Worm (Caenorhabditis elegans) whole organism, L1 larva: ENCODE measurements around the gene T14B4.3.

ENCODE experiments used
- C04F5.9 ChIP-seq: sonication (generic microtip); optimal IDR thresholded peaks from 2 replicates; lab custom pipeline; 2016; ENCODE audit warnings: missing genetic modification characterization, missing compliant biosample characterization
- C16A3.4 ChIP-seq: fragments of 150-350 bp; optimal IDR thresholded peaks from 2 replicates; lab custom pipeline; 2014; ENCODE audit warnings: missing biosample characterization, missing genetic modification characterization
- F16B12.6 ChIP-seq: fragments of 150-350 bp; optimal IDR thresholded peaks from 2 replicates; lab custom pipeline; 2014; ENCODE audit warnings: missing biosample characterization, missing genetic modification characterization
- aha-1 ChIP-seq: fragments of 150-350 bp; optimal IDR thresholded peaks from 2 replicates; lab custom pipeline; 2014; ENCODE audit warnings: missing biosample characterization, missing genetic modification characterization
- aly-2 ChIP-seq: fragments of 150-350 bp; optimal IDR thresholded peaks from 2 replicates; lab custom pipeline; 2014; ENCODE audit warnings: missing biosample characterization, missing genetic modification characterization
- blmp-1 ChIP-seq: fragments of 150-350 bp; optimal IDR thresholded peaks from 2 replicates; lab custom pipeline; 2014; ENCODE audit warnings: missing biosample characterization, missing genetic modification characterization
- ceh-8 ChIP-seq: fragments of 200-800 bp; sonication (Bioruptor generic); optimal IDR thresholded peaks from 2 replicates; lab custom pipeline; 2018; ENCODE audit warnings: mild to moderate bottlenecking, missing genetic modification characterization, moderate library complexity, missing compliant biosample characterization
- ceh-82 ChIP-seq, 3 experiments: fragments of 150-350 bp in 1 of 3; sonication (generic microtip) in 2 of 3; optimal IDR thresholded peaks; 2 replicates each; lab custom pipeline; 2014 to 2017; ENCODE audit warnings: missing biosample characterization in 3 of 3, missing genetic modification characterization in 3 of 3
- ceh-90 ChIP-seq: sonication (generic microtip); optimal IDR thresholded peaks from 2 replicates; lab custom pipeline; 2016; ENCODE audit warnings: missing genetic modification characterization, missing compliant biosample characterization
- dpl-1 ChIP-seq, 3 experiments: fragments of 150-350 bp in 2 of 3; sonication (generic microtip) in 1 of 3; optimal IDR thresholded peaks; 2 replicates each; lab custom pipeline; 2014 to 2017; ENCODE audit warnings: missing biosample characterization in 3 of 3, missing genetic modification characterization in 3 of 3, missing genetic modification reagents in 3 of 3
- dsc-1 ChIP-seq: sonication (generic microtip); optimal IDR thresholded peaks from 2 replicates; lab custom pipeline; 2016; ENCODE audit warnings: mild to moderate bottlenecking, missing genetic modification characterization, missing compliant biosample characterization
- efl-1 ChIP-seq, 4 experiments: fragments of 150-350 bp; optimal IDR thresholded peaks in 3 of 4; peaks in 1 of 4; 1 replicate in 1 of 4; 2 replicates in 3 of 4; lab custom pipeline; 2014; ENCODE audit warnings: missing biosample characterization in 2 of 4, missing genetic modification characterization in 2 of 4, missing genetic modification reagents in 2 of 4
- efl-3 ChIP-seq: fragments of 200-800 bp; sonication (Bioruptor generic); optimal IDR thresholded peaks from 2 replicates; lab custom pipeline; 2018; ENCODE audit warnings: mild to moderate bottlenecking, missing genetic modification characterization, missing compliant biosample characterization
- egl-13 ChIP-seq: sonication (generic microtip); optimal IDR thresholded peaks from 2 replicates; lab custom pipeline; 2016; ENCODE audit warnings: missing genotype, missing genetic modification reagents, missing genetic modification characterization, missing compliant biosample characterization
- ets-5 ChIP-seq: fragments of 200-800 bp; sonication (Bioruptor generic); IDR thresholded peaks from 2 replicates; pipeline ENCODE4 v1.3.6; 2022; ENCODE audit warnings: missing genetic modification characterization, missing compliant biosample characterization
- fkh-10 ChIP-seq: sonication (generic microtip); optimal IDR thresholded peaks from 2 replicates; lab custom pipeline; 2017; ENCODE audit warnings: missing biosample characterization, missing genetic modification reagents, missing genetic modification characterization
- grh-1 ChIP-seq: fragments of 200-800 bp; sonication (Bioruptor generic); IDR thresholded peaks from 2 replicates; pipeline ENCODE4 v1.3.6; 2022; ENCODE audit warnings: missing genetic modification reagents, missing genetic modification characterization, missing compliant biosample characterization
- hlh-17 ChIP-seq: fragments of 200-800 bp; sonication (Bioruptor generic); optimal IDR thresholded peaks from 2 replicates; lab custom pipeline; 2018; ENCODE audit warnings: missing genetic modification characterization, mild to moderate bottlenecking, missing compliant biosample characterization, moderate library complexity, borderline replicate concordance
- hpl-2 ChIP-seq: fragments of 150-350 bp; optimal IDR thresholded peaks from 2 replicates; lab custom pipeline; 2014; ENCODE audit warnings: missing biosample characterization, missing genetic modification reagents, missing genetic modification characterization
- isw-1 ChIP-seq: fragments of 200-800 bp; sonication (Bioruptor generic); IDR thresholded peaks from 2 replicates; pipeline ENCODE4 v1.3.6; 2022; ENCODE audit warnings: missing genetic modification characterization, missing compliant biosample characterization
- lin-13 ChIP-seq: fragments of 150-350 bp; optimal IDR thresholded peaks from 2 replicates; lab custom pipeline; 2014; ENCODE audit warnings: missing biosample characterization, missing genetic modification reagents, missing genetic modification characterization
- lin-14 ChIP-seq: fragments of 200-800 bp; sonication (Bioruptor generic); optimal IDR thresholded peaks from 2 replicates; lab custom pipeline; 2018; ENCODE audit warnings: mild to moderate bottlenecking, missing genetic modification characterization, moderate library complexity, missing compliant biosample characterization
- lin-35 ChIP-seq, 2 experiments: fragments of 150-350 bp; optimal IDR thresholded peaks; 2 replicates each; lab custom pipeline; 2014; ENCODE audit warnings: missing biosample characterization in 2 of 2, missing genetic modification characterization in 2 of 2, missing genetic modification reagents in 2 of 2
- lin-39 ChIP-seq: fragments of 150-350 bp; optimal IDR thresholded peaks from 2 replicates; lab custom pipeline; 2014; ENCODE audit warnings: missing biosample characterization, missing genetic modification reagents, missing genetic modification characterization
- lsy-2 ChIP-seq, 2 experiments: fragments of 150-350 bp; optimal IDR thresholded peaks; 2 replicates each; lab custom pipeline; 2014; ENCODE audit warnings: missing biosample characterization in 2 of 2, missing genetic modification characterization in 2 of 2
- mab-9 ChIP-seq: fragments of 200-800 bp; sonication (Bioruptor generic); IDR thresholded peaks from 2 replicates; pipeline ENCODE4 v1.3.6; 2022; ENCODE audit warnings: missing genetic modification reagents, missing genetic modification characterization, missing compliant biosample characterization
- mef-2 ChIP-seq: fragments of 150-350 bp; optimal IDR thresholded peaks from 2 replicates; lab custom pipeline; 2014; ENCODE audit warnings: missing biosample characterization, missing genetic modification characterization
- mep-1 ChIP-seq: fragments of 150-350 bp; optimal IDR thresholded peaks from 2 replicates; lab custom pipeline; 2014; ENCODE audit warnings: missing biosample characterization, missing genetic modification characterization
- nhr-19 ChIP-seq: fragments of 200-800 bp; sonication (Bioruptor generic); conservative IDR thresholded peaks from 2 replicates; pipeline ENCODE4 v1.3.6; 2022; ENCODE audit warnings: missing genetic modification characterization, missing compliant biosample characterization
- nhr-20 ChIP-seq: sonication (generic microtip); optimal IDR thresholded peaks from 2 replicates; lab custom pipeline; 2016; ENCODE audit warnings: mild to moderate bottlenecking, missing genetic modification characterization, missing compliant biosample characterization
- nhr-47 ChIP-seq: sonication (generic microtip); optimal IDR thresholded peaks from 2 replicates; lab custom pipeline; 2016; ENCODE audit warnings: mild to moderate bottlenecking, missing genetic modification characterization, moderate library complexity, missing compliant biosample characterization
- nhr-71 ChIP-seq: sonication (generic microtip); optimal IDR thresholded peaks from 2 replicates; lab custom pipeline; 2016; ENCODE audit warnings: mild to moderate bottlenecking, missing genetic modification characterization, moderate library complexity, missing compliant biosample characterization
- nhr-77 ChIP-seq: fragments of 150-350 bp; optimal IDR thresholded peaks from 2 replicates; lab custom pipeline; 2014; ENCODE audit warnings: missing biosample characterization, missing genetic modification characterization
- nhr-84 ChIP-seq: sonication (generic microtip); optimal IDR thresholded peaks from 2 replicates; lab custom pipeline; 2017; ENCODE audit warnings: missing biosample characterization, missing genetic modification characterization
- nhr-90 ChIP-seq: sonication (generic microtip); optimal IDR thresholded peaks from 2 replicates; lab custom pipeline; 2016; ENCODE audit warnings: mild to moderate bottlenecking, missing genetic modification characterization, missing compliant biosample characterization; ENCODE audit not compliant: poor library complexity
- pag-3 ChIP-seq: sonication (generic microtip); optimal IDR thresholded peaks from 2 replicates; lab custom pipeline; 2017; ENCODE audit warnings: missing genetic modification characterization, mild to moderate bottlenecking, missing compliant biosample characterization, antibody characterized with exemption, borderline replicate concordance; ENCODE audit not compliant: insufficient read depth
- pqm-1 ChIP-seq: sonication (generic microtip); optimal IDR thresholded peaks from 3 replicates; lab custom pipeline; 2017; ENCODE audit warnings: missing biosample characterization, missing genetic modification characterization
- rnt-1 ChIP-seq: sonication (generic microtip); optimal IDR thresholded peaks from 2 replicates; lab custom pipeline; 2016; ENCODE audit warnings: mild to moderate bottlenecking, missing genetic modification characterization, moderate library complexity, missing compliant biosample characterization
- skn-1 ChIP-seq: fragments of 150-350 bp; optimal IDR thresholded peaks from 2 replicates; lab custom pipeline; 2014; ENCODE audit warnings: missing biosample characterization, missing genetic modification characterization
- snu-23 ChIP-seq: sonication (generic microtip); optimal IDR thresholded peaks from 2 replicates; lab custom pipeline; 2016; ENCODE audit warnings: missing genetic modification characterization, missing compliant biosample characterization
- sox-4 ChIP-seq: sonication (generic microtip); optimal IDR thresholded peaks from 2 replicates; lab custom pipeline; 2016; ENCODE audit warnings: missing genetic modification characterization, missing compliant biosample characterization
- sptf-1 ChIP-seq: fragments of 150-350 bp; optimal IDR thresholded peaks from 2 replicates; lab custom pipeline; 2014; ENCODE audit warnings: missing biosample characterization, missing genetic modification characterization
- sup-37 ChIP-seq: fragments of 200-800 bp; sonication (Bioruptor generic); optimal IDR thresholded peaks from 2 replicates; lab custom pipeline; 2018; ENCODE audit warnings: mild to moderate bottlenecking, missing genetic modification characterization, missing compliant biosample characterization
- swsn-7 ChIP-seq: sonication (generic microtip); optimal IDR thresholded peaks from 2 replicates; lab custom pipeline; 2016; ENCODE audit warnings: missing genetic modification characterization, missing compliant biosample characterization
- tbx-2 ChIP-seq: sonication (generic microtip); optimal IDR thresholded peaks from 2 replicates; lab custom pipeline; 2016; ENCODE audit warnings: missing genetic modification characterization, missing compliant biosample characterization
- unc-130 ChIP-seq: fragments of 150-350 bp; optimal IDR thresholded peaks from 2 replicates; lab custom pipeline; 2017; ENCODE audit warnings: missing biosample characterization, missing genetic modification characterization, inconsistent platforms
- xbp-1 ChIP-seq: sonication (generic microtip); optimal IDR thresholded peaks from 2 replicates; lab custom pipeline; 2016; ENCODE audit warnings: missing genetic modification characterization, missing compliant biosample characterization
- zag-1 ChIP-seq: fragments of 150-350 bp; optimal IDR thresholded peaks from 2 replicates; lab custom pipeline; 2014; ENCODE audit warnings: missing biosample characterization, missing genetic modification characterization
- ztf-11 ChIP-seq, 2 experiments: sonication (generic microtip); optimal IDR thresholded peaks; 2 replicates each; lab custom pipeline; 2016 to 2017; ENCODE audit warnings: missing genetic modification characterization in 2 of 2, missing biosample characterization in 1 of 2, missing compliant biosample characterization in 1 of 2
- ztf-4 ChIP-seq: fragments of 150-350 bp; optimal IDR thresholded peaks from 2 replicates; lab custom pipeline; 2014; ENCODE audit warnings: missing biosample characterization, missing genetic modification characterization

The T14B4.3 gene

ce11 chrII:6708980-6709379 lies 25.8 kb upstream of the T14B4.3 start:
- TF ChIP-seq nhr-84 (no peak), C16A3.4 (peak; percentile 23), swsn-7 (tag; lab: Kevin White, UChicago) (peak; percentile 40), efl-1 (optimal IDR thresholded peaks at IDR 0.05; lab: Kevin White, UChicago) (peak; percentile 14 to 28), efl-1 (GFP tag; optimal IDR thresholded peaks at IDR 0.05 in 1 of 2; lab: Kevin White, UChicago) (peak in 1 of 2 experiments; percentile 18), mab-9 (GFP tag; lab: Robert Waterston, UW) (no peak), mep-1 (tag; lab: Kevin White, UChicago) (peak; percentile 40), pqm-1 (tag; lab: Kevin White, UChicago) (no peak), skn-1 (tag; lab: Kevin White, UChicago) (no peak), mef-2 (tag; lab: Kevin White, UChicago) (no peak), lin-14 (GFP tag; lab: Kevin White, UChicago) (peak; percentile 90), hlh-17 (GFP tag; lab: Kevin White, UChicago) (no peak), nhr-19 (GFP tag; lab: Robert Waterston, UW) (peak; percentile 32; the same call in 1 of the 2 replicates), sptf-1 (tag; lab: Kevin White, UChicago) (no peak), pag-3 (tag; lab: Kevin White, UChicago) (no peak), ceh-82 (tag; optimal IDR thresholded peaks at IDR 0.05; lab: Kevin White, UChicago) (peak in 2 of 3 experiments; percentile 33 to 57), sup-37 (no peak), zag-1 (tag; lab: Kevin White, UChicago) (no peak), efl-3 (no peak), tbx-2 (tag; lab: Kevin White, UChicago) (peak; percentile 13), unc-130 (tag; lab: Kevin White, UChicago) (no peak), rnt-1 (tag; lab: Kevin White, UChicago) (peak; percentile 49), isw-1 (0 out of 2 replicates have a peak, but pooled peaks have one; percentile 19), C04F5.9 (tag; lab: Kevin White, UChicago) (no peak), lin-35 (GFP tag; optimal IDR thresholded peaks at IDR 0.05; lab: Kevin White, UChicago) (peak in 1 of 2 experiments; percentile 18), fkh-10 (GFP tag; lab: Kevin White, UChicago) (peak; percentile 8), ceh-90 (no peak), ztf-4 (tag; lab: Kevin White, UChicago) (no peak), lsy-2 (tag; optimal IDR thresholded peaks at IDR 0.05; lab: Kevin White, UChicago) (peak; percentile 9 to 66), nhr-47 (tag; lab: Kevin White, UChicago) (peak; percentile 29), lin-39 (tag; lab: Kevin White, UChicago) (no peak), aly-2 (tag; lab: Kevin White, UChicago) (no peak), snu-23 (GFP tag; lab: Kevin White, UChicago) (peak; percentile 58), dsc-1 (tag; lab: Kevin White, UChicago) (peak; percentile 14), nhr-20 (tag; lab: Kevin White, UChicago) (peak; percentile 8), ztf-11 (tag; optimal IDR thresholded peaks at IDR 0.05; lab: Kevin White, UChicago) (no peak), lin-13 (GFP tag; lab: Kevin White, UChicago) (no peak), aha-1 (tag; lab: Kevin White, UChicago) (no peak), nhr-77 (no peak), blmp-1 (no peak), nhr-71 (peak; percentile 62), sox-4 (no peak), ets-5 (GFP tag; lab: Robert Waterston, UW) (no peak), hpl-2 (GFP tag; lab: Kevin White, UChicago) (no peak), ceh-8 (GFP tag; lab: Kevin White, UChicago) (no peak), dpl-1 (GFP tag; optimal IDR thresholded peaks at IDR 0.05; lab: Kevin White, UChicago) (peak in 1 of 3 experiments; percentile 13), F16B12.6 (tag; lab: Kevin White, UChicago) (no peak), nhr-90 (tag; lab: Kevin White, UChicago) (no peak), egl-13 (tag; lab: Kevin White, UChicago) (no peak), grh-1 (no peak), xbp-1 (tag; lab: Kevin White, UChicago) (peak; percentile 14)
